Fruit fly (Drosophila melanogaster) Kc167 (cell line): ENCODE results near the gene ttk.

Experiments used
- Myc ChIP-seq: fragments of >200 bp; optimal IDR thresholded peaks from 2 replicates; lab custom pipeline; 2017; ENCODE audit warnings: missing external identifiers
- h ChIP-seq: fragments of >200 bp; optimal IDR thresholded peaks from 3 replicates; lab custom pipeline; 2018; ENCODE audit warnings: missing external identifiers
- ttk ChIP-seq: sonication (Bioruptor generic); optimal IDR thresholded peaks from 2 replicates; lab custom pipeline; 2017; ENCODE audit warnings: missing external identifiers

- TF ChIP-seq Myc (lab: Kevin White, UChicago): no peak
- no peak for TF ChIP-seq h
- no peak for TF ChIP-seq ttk (lab: Kevin White, UChicago)
These were observed 24.5 kb downstream of the ttk start, which contains the start of gene eEF1alpha2 for dm6 chr3R:31738060-31738619.
